Worm (Caenorhabditis elegans) whole organism, L1 larva: ENCODE results near the gene F41G3.19.

Experiments used
- ama-1 ChIP-seq: fragments of 150-350 bp; optimal IDR thresholded peaks from 2 replicates; lab custom pipeline; 2014
- blmp-1 ChIP-seq: fragments of 150-350 bp; optimal IDR thresholded peaks from 2 replicates; lab custom pipeline; 2014; ENCODE audit warnings: missing biosample characterization, missing genetic modification characterization
- ceh-63 ChIP-seq: fragments of 200-800 bp; sonication (Bioruptor generic); optimal IDR thresholded peaks from 2 replicates; lab custom pipeline; 2018; ENCODE audit warnings: mild to moderate bottlenecking, missing genetic modification characterization, missing compliant biosample characterization
- ceh-82 ChIP-seq, 3 experiments: fragments of 150-350 bp in 1 of 3; sonication (generic microtip) in 2 of 3; optimal IDR thresholded peaks; 2 replicates each; lab custom pipeline; 2014 to 2017; ENCODE audit warnings: missing biosample characterization in 3 of 3, missing genetic modification characterization in 3 of 3
- ceh-88 ChIP-seq: fragments of 200-800 bp; sonication (Bioruptor generic); IDR thresholded peaks from 2 replicates; pipeline ENCODE4 v1.3.6; 2022; ENCODE audit warnings: missing genetic modification characterization, missing compliant biosample characterization
- dpl-1 ChIP-seq, 3 experiments: fragments of 150-350 bp in 2 of 3; sonication (generic microtip) in 1 of 3; optimal IDR thresholded peaks; 2 replicates each; lab custom pipeline; 2014 to 2017; ENCODE audit warnings: missing biosample characterization in 3 of 3, missing genetic modification characterization in 3 of 3, missing genetic modification reagents in 3 of 3
- dsc-1 ChIP-seq: sonication (generic microtip); optimal IDR thresholded peaks from 2 replicates; lab custom pipeline; 2016; ENCODE audit warnings: mild to moderate bottlenecking, missing genetic modification characterization, missing compliant biosample characterization
- efl-1 ChIP-seq, 4 experiments: fragments of 150-350 bp; optimal IDR thresholded peaks in 3 of 4; peaks in 1 of 4; 1 replicate in 1 of 4; 2 replicates in 3 of 4; lab custom pipeline; 2014; ENCODE audit warnings: missing biosample characterization in 2 of 4, missing genetic modification characterization in 2 of 4, missing genetic modification reagents in 2 of 4
- elt-2 ChIP-seq: sonication (generic microtip); optimal IDR thresholded peaks from 2 replicates; lab custom pipeline; 2016; ENCODE audit warnings: missing genetic modification characterization, mild to moderate bottlenecking, inconsistent platforms, missing compliant biosample characterization, missing genetic modification reagents
- elt-3 ChIP-seq, 6 experiments: fragments of 150-350 bp in 1 of 6; sonication (generic microtip); optimal IDR thresholded peaks; 2 replicates each; lab custom pipeline; 2017 to 2018; ENCODE audit warnings: missing biosample characterization in 6 of 6, missing genetic modification characterization in 6 of 6, inconsistent platforms in 1 of 6
- fkh-10 ChIP-seq: sonication (generic microtip); optimal IDR thresholded peaks from 2 replicates; lab custom pipeline; 2017; ENCODE audit warnings: missing biosample characterization, missing genetic modification reagents, missing genetic modification characterization
- fos-1 ChIP-seq: fragments of 150-350 bp; optimal IDR thresholded peaks from 2 replicates; lab custom pipeline; 2014; ENCODE audit warnings: missing biosample characterization, missing genetic modification characterization
- grh-1 ChIP-seq: fragments of 200-800 bp; sonication (Bioruptor generic); IDR thresholded peaks from 2 replicates; pipeline ENCODE4 v1.3.6; 2022; ENCODE audit warnings: missing genetic modification reagents, missing genetic modification characterization, missing compliant biosample characterization
- hlh-4 ChIP-seq: sonication (generic microtip); optimal IDR thresholded peaks from 2 replicates; lab custom pipeline; 2016; ENCODE audit warnings: mild to moderate bottlenecking, missing genetic modification characterization, missing compliant biosample characterization
- irx-1 ChIP-seq: sonication (generic microtip); optimal IDR thresholded peaks from 2 replicates; lab custom pipeline; 2016; ENCODE audit warnings: missing genetic modification characterization, missing compliant biosample characterization
- lin-14 ChIP-seq: fragments of 200-800 bp; sonication (Bioruptor generic); optimal IDR thresholded peaks from 2 replicates; lab custom pipeline; 2018; ENCODE audit warnings: mild to moderate bottlenecking, missing genetic modification characterization, moderate library complexity, missing compliant biosample characterization
- lin-15B ChIP-seq: fragments of 150-350 bp; sonication (generic microtip); optimal IDR thresholded peaks from 3 replicates; lab custom pipeline; 2014; ENCODE audit warnings: missing biosample characterization, missing genetic modification characterization
- lin-35 ChIP-seq, 2 experiments: fragments of 150-350 bp; optimal IDR thresholded peaks; 2 replicates each; lab custom pipeline; 2014; ENCODE audit warnings: missing biosample characterization in 2 of 2, missing genetic modification characterization in 2 of 2, missing genetic modification reagents in 2 of 2
- lir-3 ChIP-seq: sonication (generic microtip); optimal IDR thresholded peaks from 2 replicates; lab custom pipeline; 2016; ENCODE audit warnings: mild to moderate bottlenecking, missing genetic modification characterization, moderate library complexity, missing compliant biosample characterization; ENCODE audit not compliant: poor library complexity
- lsy-2 ChIP-seq, 2 experiments: fragments of 150-350 bp; optimal IDR thresholded peaks; 2 replicates each; lab custom pipeline; 2014; ENCODE audit warnings: missing biosample characterization in 2 of 2, missing genetic modification characterization in 2 of 2
- mab-9 ChIP-seq: fragments of 200-800 bp; sonication (Bioruptor generic); IDR thresholded peaks from 2 replicates; pipeline ENCODE4 v1.3.6; 2022; ENCODE audit warnings: missing genetic modification reagents, missing genetic modification characterization, missing compliant biosample characterization
- mep-1 ChIP-seq: fragments of 150-350 bp; optimal IDR thresholded peaks from 2 replicates; lab custom pipeline; 2014; ENCODE audit warnings: missing biosample characterization, missing genetic modification characterization
- nhr-19 ChIP-seq: fragments of 200-800 bp; sonication (Bioruptor generic); conservative IDR thresholded peaks from 2 replicates; pipeline ENCODE4 v1.3.6; 2022; ENCODE audit warnings: missing genetic modification characterization, missing compliant biosample characterization
- nhr-20 ChIP-seq: sonication (generic microtip); optimal IDR thresholded peaks from 2 replicates; lab custom pipeline; 2016; ENCODE audit warnings: mild to moderate bottlenecking, missing genetic modification characterization, missing compliant biosample characterization
- nhr-28 ChIP-seq: fragments of 150-350 bp; optimal IDR thresholded peaks from 2 replicates; lab custom pipeline; 2014; ENCODE audit warnings: missing biosample characterization, missing genetic modification characterization
- nhr-47 ChIP-seq: sonication (generic microtip); optimal IDR thresholded peaks from 2 replicates; lab custom pipeline; 2016; ENCODE audit warnings: mild to moderate bottlenecking, missing genetic modification characterization, moderate library complexity, missing compliant biosample characterization
- nhr-71 ChIP-seq: sonication (generic microtip); optimal IDR thresholded peaks from 2 replicates; lab custom pipeline; 2016; ENCODE audit warnings: mild to moderate bottlenecking, missing genetic modification characterization, moderate library complexity, missing compliant biosample characterization
- nhr-77 ChIP-seq: fragments of 150-350 bp; optimal IDR thresholded peaks from 2 replicates; lab custom pipeline; 2014; ENCODE audit warnings: missing biosample characterization, missing genetic modification characterization
- nhr-85 ChIP-seq: sonication (generic microtip); peaks from one replicate; lab custom pipeline; 2016; ENCODE audit warnings: missing genetic modification characterization, inconsistent platforms, missing compliant biosample characterization
- nhr-90 ChIP-seq: sonication (generic microtip); optimal IDR thresholded peaks from 2 replicates; lab custom pipeline; 2016; ENCODE audit warnings: mild to moderate bottlenecking, missing genetic modification characterization, missing compliant biosample characterization; ENCODE audit not compliant: poor library complexity
- rnt-1 ChIP-seq: sonication (generic microtip); optimal IDR thresholded peaks from 2 replicates; lab custom pipeline; 2016; ENCODE audit warnings: mild to moderate bottlenecking, missing genetic modification characterization, moderate library complexity, missing compliant biosample characterization
- skn-1 ChIP-seq: fragments of 150-350 bp; optimal IDR thresholded peaks from 2 replicates; lab custom pipeline; 2014; ENCODE audit warnings: missing biosample characterization, missing genetic modification characterization
- snu-23 ChIP-seq: sonication (generic microtip); optimal IDR thresholded peaks from 2 replicates; lab custom pipeline; 2016; ENCODE audit warnings: missing genetic modification characterization, missing compliant biosample characterization
- sptf-1 ChIP-seq: fragments of 150-350 bp; optimal IDR thresholded peaks from 2 replicates; lab custom pipeline; 2014; ENCODE audit warnings: missing biosample characterization, missing genetic modification characterization
- sup-37 ChIP-seq: fragments of 200-800 bp; sonication (Bioruptor generic); optimal IDR thresholded peaks from 2 replicates; lab custom pipeline; 2018; ENCODE audit warnings: mild to moderate bottlenecking, missing genetic modification characterization, missing compliant biosample characterization
- swsn-7 ChIP-seq: sonication (generic microtip); optimal IDR thresholded peaks from 2 replicates; lab custom pipeline; 2016; ENCODE audit warnings: missing genetic modification characterization, missing compliant biosample characterization
- unc-86 ChIP-seq: sonication (generic microtip); optimal IDR thresholded peaks from 2 replicates; lab custom pipeline; 2016; ENCODE audit warnings: missing genetic modification characterization, missing compliant biosample characterization
- xbp-1 ChIP-seq: sonication (generic microtip); optimal IDR thresholded peaks from 2 replicates; lab custom pipeline; 2016; ENCODE audit warnings: missing genetic modification characterization, missing compliant biosample characterization
- zag-1 ChIP-seq: fragments of 150-350 bp; optimal IDR thresholded peaks from 2 replicates; lab custom pipeline; 2014; ENCODE audit warnings: missing biosample characterization, missing genetic modification characterization

The F41G3.19 gene

ce11 chrII:6721581-6721980, 30.3 kb downstream of the F41G3.19 start:
- TF ChIP-seq ceh-82 (tag; optimal IDR thresholded peaks at IDR 0.05; lab: Kevin White, UChicago): peak in 1 of 3 experiments; percentile 12
- TF ChIP-seq nhr-71 (tag; lab: Kevin White, UChicago): peak; percentile 56
- TF ChIP-seq lin-35 (GFP tag; optimal IDR thresholded peaks at IDR 0.05; lab: Kevin White, UChicago): peak; percentile 13 to 53
- no peak for TF ChIP-seq fos-1 (tag; lab: Kevin White, UChicago)
- TF ChIP-seq dpl-1 (GFP tag; optimal IDR thresholded peaks at IDR 0.05; lab: Kevin White, UChicago): peak in 2 of 3 experiments; percentile 1 to 14
- TF ChIP-seq mep-1 (tag; lab: Kevin White, UChicago): peak; percentile 1
- peak; percentile 62 for TF ChIP-seq snu-23 (GFP tag; lab: Kevin White, UChicago)
- TF ChIP-seq lin-14 (GFP tag; lab: Kevin White, UChicago): peak; percentile 46
- TF ChIP-seq nhr-77 (tag; lab: Kevin White, UChicago): peak; percentile 45
- TF ChIP-seq nhr-85 (tag; lab: Kevin White, UChicago): no peak
- TF ChIP-seq rnt-1: peak; percentile 48
- peak; percentile 7 for TF ChIP-seq skn-1 (tag; lab: Kevin White, UChicago)
- no peak for TF ChIP-seq blmp-1 (tag; lab: Kevin White, UChicago)
- peak; percentile 32 for TF ChIP-seq swsn-7 (tag; lab: Kevin White, UChicago)
- 0 out of 2 replicates have a peak, but pooled peaks have one; percentile 9 for TF ChIP-seq grh-1 (GFP tag; lab: Robert Waterston, UW)
- TF ChIP-seq fkh-10 (GFP tag; lab: Kevin White, UChicago): no peak
- TF ChIP-seq nhr-20 (tag; lab: Kevin White, UChicago): peak; percentile 85
- TF ChIP-seq xbp-1 (tag; lab: Kevin White, UChicago): peak; percentile 26
- no peak for TF ChIP-seq ama-1 (lab: Kevin White, UChicago)
- TF ChIP-seq nhr-47 (tag; lab: Kevin White, UChicago): peak; percentile 52
- no peak for TF ChIP-seq elt-2 (tag; lab: Kevin White, UChicago)
- peak; percentile 55 for TF ChIP-seq dsc-1 (tag; lab: Kevin White, UChicago)
- TF ChIP-seq nhr-90 (tag; lab: Kevin White, UChicago): peak; percentile 3
- TF ChIP-seq efl-1 (optimal IDR thresholded peaks at IDR 0.05; lab: Kevin White, UChicago): peak in 1 of 2 experiments; percentile 31
- peak; percentile 17 to 89 for TF ChIP-seq efl-1 (GFP tag; optimal IDR thresholded peaks at IDR 0.05 in 1 of 2; lab: Kevin White, UChicago)
- TF ChIP-seq nhr-19: peak; percentile 64
- TF ChIP-seq sptf-1 (tag; lab: Kevin White, UChicago): no peak
- peak; percentile 32 for TF ChIP-seq irx-1 (tag; lab: Kevin White, UChicago)
- peak in 2 of 6 experiments; percentile 9 to 17 for TF ChIP-seq elt-3 (tag; optimal IDR thresholded peaks at IDR 0.05; lab: Kevin White, UChicago)
- TF ChIP-seq ceh-63 (GFP tag; lab: Kevin White, UChicago): no peak
- TF ChIP-seq lsy-2 (tag; optimal IDR thresholded peaks at IDR 0.05; lab: Kevin White, UChicago): peak; percentile 18 to 50
- peak; percentile 25 for TF ChIP-seq lir-3

ce11 chrII:6718221-6718620, 33.7 kb downstream of the F41G3.19 start, which contains the start of gene tsp-10:
Gene tsp-10 (plus strand): TSS chrII:6718586.
- no peak for TF ChIP-seq swsn-7 (tag; lab: Kevin White, UChicago)
- no peak for TF ChIP-seq elt-3 (tag; optimal IDR thresholded peaks at IDR 0.05; lab: Kevin White, UChicago)
- no peak for TF ChIP-seq zag-1 (tag; lab: Kevin White, UChicago)
- no peak for TF ChIP-seq ceh-82 (tag; optimal IDR thresholded peaks at IDR 0.05; lab: Kevin White, UChicago)
- no peak for TF ChIP-seq sup-37
- no peak for TF ChIP-seq unc-86
- TF ChIP-seq nhr-28 (tag; lab: Kevin White, UChicago): no peak
- TF ChIP-seq ceh-88: no peak
- no peak for TF ChIP-seq nhr-71 (tag; lab: Kevin White, UChicago)
- no peak for TF ChIP-seq rnt-1
- no peak for TF ChIP-seq hlh-4 (tag; lab: Kevin White, UChicago)
- TF ChIP-seq mab-9: no peak
- TF ChIP-seq skn-1 (tag; lab: Kevin White, UChicago): no peak
- no peak for TF ChIP-seq dsc-1 (tag; lab: Kevin White, UChicago)
- no peak for TF ChIP-seq efl-1 (optimal IDR thresholded peaks at IDR 0.05; lab: Kevin White, UChicago)
- TF ChIP-seq efl-1 (GFP tag; optimal IDR thresholded peaks at IDR 0.05 in 1 of 2; lab: Kevin White, UChicago): no peak
- no peak for TF ChIP-seq lin-15B (tag; lab: Kevin White, UChicago)
- TF ChIP-seq lsy-2 (tag; optimal IDR thresholded peaks at IDR 0.05; lab: Kevin White, UChicago): no peak
